Worm (Caenorhabditis elegans) whole organism, L1 larva: Measurements from ENCODE around the gene Y39B6A.27.

Source experiments
- blmp-1 ChIP-seq: fragments of 150-350 bp; optimal IDR thresholded peaks from 2 replicates; lab custom pipeline; 2014; ENCODE audit warnings: missing biosample characterization, missing genetic modification characterization
- ceh-63 ChIP-seq: fragments of 200-800 bp; sonication (Bioruptor generic); optimal IDR thresholded peaks from 2 replicates; lab custom pipeline; 2018; ENCODE audit warnings: mild to moderate bottlenecking, missing genetic modification characterization, missing compliant biosample characterization
- efl-3 ChIP-seq: fragments of 200-800 bp; sonication (Bioruptor generic); optimal IDR thresholded peaks from 2 replicates; lab custom pipeline; 2018; ENCODE audit warnings: mild to moderate bottlenecking, missing genetic modification characterization, missing compliant biosample characterization
- elt-2 ChIP-seq: sonication (generic microtip); optimal IDR thresholded peaks from 2 replicates; lab custom pipeline; 2016; ENCODE audit warnings: missing genetic modification characterization, mild to moderate bottlenecking, inconsistent platforms, missing compliant biosample characterization, missing genetic modification reagents
- ets-5 ChIP-seq: fragments of 200-800 bp; sonication (Bioruptor generic); IDR thresholded peaks from 2 replicates; pipeline ENCODE4 v1.3.6; 2022; ENCODE audit warnings: missing genetic modification characterization, missing compliant biosample characterization
- fkh-4 ChIP-seq: sonication (generic microtip); optimal IDR thresholded peaks from 2 replicates; lab custom pipeline; 2016; ENCODE audit warnings: missing compliant biosample characterization, missing genetic modification characterization, borderline replicate concordance
- fkh-8 ChIP-seq: sonication (generic microtip); optimal IDR thresholded peaks from 2 replicates; lab custom pipeline; 2016; ENCODE audit warnings: mild to moderate bottlenecking, missing genetic modification characterization, missing compliant biosample characterization
- fos-1 ChIP-seq: fragments of 150-350 bp; optimal IDR thresholded peaks from 2 replicates; lab custom pipeline; 2014; ENCODE audit warnings: missing biosample characterization, missing genetic modification characterization
- hlh-4 ChIP-seq: sonication (generic microtip); optimal IDR thresholded peaks from 2 replicates; lab custom pipeline; 2016; ENCODE audit warnings: mild to moderate bottlenecking, missing genetic modification characterization, missing compliant biosample characterization
- isw-1 ChIP-seq: fragments of 200-800 bp; sonication (Bioruptor generic); IDR thresholded peaks from 2 replicates; pipeline ENCODE4 v1.3.6; 2022; ENCODE audit warnings: missing genetic modification characterization, missing compliant biosample characterization
- lin-14 ChIP-seq: fragments of 200-800 bp; sonication (Bioruptor generic); optimal IDR thresholded peaks from 2 replicates; lab custom pipeline; 2018; ENCODE audit warnings: mild to moderate bottlenecking, missing genetic modification characterization, moderate library complexity, missing compliant biosample characterization
- lin-39 ChIP-seq: fragments of 150-350 bp; optimal IDR thresholded peaks from 2 replicates; lab custom pipeline; 2014; ENCODE audit warnings: missing biosample characterization, missing genetic modification reagents, missing genetic modification characterization
- nhr-11 ChIP-seq: fragments of 150-350 bp; optimal IDR thresholded peaks from 2 replicates; lab custom pipeline; 2014; ENCODE audit warnings: missing biosample characterization, missing genetic modification characterization
- nhr-71 ChIP-seq: sonication (generic microtip); optimal IDR thresholded peaks from 2 replicates; lab custom pipeline; 2016; ENCODE audit warnings: mild to moderate bottlenecking, missing genetic modification characterization, moderate library complexity, missing compliant biosample characterization
- snpc-4 ChIP-seq: fragments of 150-350 bp; optimal IDR thresholded peaks from 2 replicates; lab custom pipeline; 2014; ENCODE audit warnings: missing biosample characterization, missing genetic modification characterization
- sox-4 ChIP-seq: sonication (generic microtip); optimal IDR thresholded peaks from 2 replicates; lab custom pipeline; 2016; ENCODE audit warnings: missing genetic modification characterization, missing compliant biosample characterization
- tlp-1 ChIP-seq: fragments of 150-350 bp; optimal IDR thresholded peaks from 2 replicates; lab custom pipeline; 2014; ENCODE audit warnings: missing biosample characterization, missing genetic modification characterization
- unc-86 ChIP-seq: sonication (generic microtip); optimal IDR thresholded peaks from 2 replicates; lab custom pipeline; 2016; ENCODE audit warnings: missing genetic modification characterization, missing compliant biosample characterization
- vab-15 ChIP-seq: sonication (generic microtip); optimal IDR thresholded peaks from 2 replicates; lab custom pipeline; 2017; ENCODE audit warnings: missing genotype, mild to moderate bottlenecking, missing genetic modification characterization, missing compliant biosample characterization

Gene Y39B6A.27

DNA sequence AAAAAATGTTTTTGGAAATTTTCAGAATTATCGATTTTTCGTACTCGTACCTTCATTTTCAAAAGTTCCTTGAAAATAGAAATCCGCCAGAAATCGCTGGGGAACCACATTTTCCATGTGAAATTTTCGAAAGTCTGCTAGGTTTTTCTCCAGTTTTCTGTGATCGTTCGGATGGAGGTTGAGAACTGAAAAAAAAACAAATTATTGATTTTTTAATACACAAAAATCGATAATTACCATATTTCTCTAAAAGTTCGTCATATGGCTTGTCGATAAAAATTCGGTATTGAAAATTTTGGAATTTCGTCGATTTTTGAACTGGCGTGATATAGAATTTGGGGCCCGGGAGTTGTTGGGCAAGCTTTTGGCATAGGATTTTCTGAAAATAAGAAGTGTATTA lies 45.3 kb downstream of the Y39B6A.27 start:
- TF ChIP-seq fkh-4 (tag; lab: Kevin White, UChicago) (no peak), fos-1 (tag; lab: Kevin White, UChicago) (no peak), vab-15 (tag; lab: Kevin White, UChicago) (no peak), nhr-71 (tag; lab: Kevin White, UChicago) (no peak), ceh-63 (GFP tag; lab: Kevin White, UChicago) (no peak), unc-86 (no peak), hlh-4 (tag; lab: Kevin White, UChicago) (no peak), efl-3 (no peak), nhr-11 (tag; lab: Kevin White, UChicago) (no peak)

DNA sequence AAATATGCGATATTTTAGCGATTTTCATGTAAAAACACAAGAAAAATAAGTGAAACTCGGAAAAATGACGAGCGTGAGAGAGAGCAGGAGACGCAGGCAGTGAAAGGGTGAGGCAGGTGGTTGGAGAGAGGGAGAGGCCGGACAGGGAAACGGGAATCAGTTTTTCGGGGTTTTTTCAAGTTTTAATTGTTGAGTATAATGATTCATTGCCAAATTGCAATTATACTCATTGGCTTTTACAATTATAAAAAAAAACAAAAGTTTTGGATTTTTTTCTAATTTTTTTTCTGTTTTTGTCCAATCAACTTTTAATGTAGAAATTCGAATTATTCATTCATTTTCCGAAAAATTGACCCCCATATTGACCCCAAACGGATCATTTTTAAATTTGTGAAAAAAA lies 51.0 kb downstream of the Y39B6A.27 start, which contains the start of gene nhr-95:
nhr-95 (minus strand) TSS at position 101 of the 400 bp plus-strand sequence.
- peak; percentile 45 for TF ChIP-seq blmp-1 (tag; lab: Kevin White, UChicago)
- TF ChIP-seq lin-39 (tag; lab: Kevin White, UChicago): no peak

DNA sequence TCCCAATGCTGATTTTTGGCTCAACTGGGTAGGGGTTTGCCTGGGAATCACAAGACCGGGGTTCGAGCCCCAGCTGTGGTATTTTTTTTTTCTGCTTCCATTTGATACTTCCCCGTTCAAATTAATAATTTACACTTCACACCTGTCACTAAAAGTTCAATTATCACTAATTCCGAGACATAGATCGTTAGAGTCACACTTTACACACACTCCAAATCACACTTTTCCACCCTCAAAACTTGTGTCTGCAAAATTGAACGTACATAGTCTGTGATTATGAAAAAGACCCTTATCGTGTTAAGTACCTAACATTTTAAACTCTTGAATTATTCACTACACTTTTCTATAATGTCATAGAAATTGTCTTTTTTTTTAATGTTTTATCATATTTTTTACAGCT lies 52.2 kb downstream of the Y39B6A.27 start:
- TF ChIP-seq isw-1 (GFP tag; lab: Robert Waterston, UW): no peak
- no peak for TF ChIP-seq lin-39 (tag; lab: Kevin White, UChicago)
- no peak for TF ChIP-seq lin-14 (GFP tag; lab: Kevin White, UChicago)
- TF ChIP-seq nhr-71 (tag; lab: Kevin White, UChicago): no peak
- TF ChIP-seq snpc-4 (tag; lab: Kevin White, UChicago): no peak
- no peak for TF ChIP-seq sox-4 (tag; lab: Kevin White, UChicago)
- TF ChIP-seq elt-2 (tag; lab: Kevin White, UChicago): no peak
- no peak for TF ChIP-seq tlp-1 (tag; lab: Kevin White, UChicago)
- TF ChIP-seq fkh-8 (tag; lab: Kevin White, UChicago): no peak
- no peak for TF ChIP-seq ets-5 (GFP tag; lab: Robert Waterston, UW)
- no peak for TF ChIP-seq fkh-4 (tag; lab: Kevin White, UChicago)
